Fruit fly (Drosophila melanogaster) whole organism, embryonic: ENCODE results near the gene eIF2Bepsilon.
A peak's percentile ranks its signal among the peaks of the same experiment; 100 is the strongest.

Experiments used
- BEAF-32 ChIP-seq: fragments of 200-800 bp; sonication (Bioruptor generic); optimal IDR thresholded peaks from 3 replicates; lab custom pipeline; 2017; ENCODE audit warnings: missing biosample characterization, missing genetic modification characterization, mild to moderate bottlenecking, moderate library complexity, missing genetic modification reagents
- Bdp1 ChIP-seq: fragments of 200-800 bp; sonication (Bioruptor generic); optimal IDR thresholded peaks from 3 replicates; lab custom pipeline; 2016; ENCODE audit warnings: missing biosample characterization, missing genetic modification characterization
- CG10267 ChIP-seq: fragments of 200-800 bp; sonication (Bioruptor generic); optimal IDR thresholded peaks from 2 replicates; lab custom pipeline; 2018; ENCODE audit warnings: missing biosample characterization, mild to moderate bottlenecking, missing genetic modification characterization, moderate library complexity
- CG10431 ChIP-seq: fragments of 200-800 bp; sonication (Bioruptor generic); optimal IDR thresholded peaks from 3 replicates; lab custom pipeline; 2018; ENCODE audit warnings: missing biosample characterization, mild to moderate bottlenecking, missing genetic modification characterization
- CG11695 ChIP-seq: fragments of 200-800 bp; sonication (Bioruptor generic); IDR thresholded peaks from 3 replicates; pipeline ENCODE4 v1.3.6; 2022; ENCODE audit warnings: missing biosample characterization, missing genetic modification characterization
- CG12391 ChIP-seq: fragments of 200-800 bp; sonication (Bioruptor generic); optimal IDR thresholded peaks from 3 replicates; lab custom pipeline; 2018; ENCODE audit warnings: missing biosample characterization, mild to moderate bottlenecking, missing genetic modification characterization, moderate library complexity
- CG13123 ChIP-seq: fragments of 200-800 bp; sonication (Bioruptor generic); optimal IDR thresholded peaks from 2 replicates; lab custom pipeline; 2016; ENCODE audit warnings: missing biosample characterization, missing genetic modification characterization
- CG13624 ChIP-seq: fragments of 200-800 bp; sonication (Bioruptor generic); optimal IDR thresholded peaks from 2 replicates; lab custom pipeline; 2016; ENCODE audit warnings: missing biosample characterization, missing genetic modification characterization
- CG15601 ChIP-seq: fragments of 200-800 bp; sonication (Bioruptor generic); optimal IDR thresholded peaks from 3 replicates; lab custom pipeline; 2019; ENCODE audit warnings: missing biosample characterization, mild to moderate bottlenecking, missing genetic modification characterization, moderate library complexity
- CG1603 ChIP-seq: fragments of 200-800 bp; sonication (Bioruptor generic); optimal IDR thresholded peaks from 2 replicates; lab custom pipeline; 2019; ENCODE audit warnings: missing biosample characterization, mild to moderate bottlenecking, missing genetic modification characterization, moderate library complexity
- CG3065 ChIP-seq: fragments of 200-800 bp; sonication (Bioruptor generic); optimal IDR thresholded peaks from 2 replicates; lab custom pipeline; 2016; ENCODE audit warnings: missing biosample characterization, missing genetic modification characterization
- CG31388 ChIP-seq: fragments of 200-800 bp; sonication (Bioruptor generic); optimal IDR thresholded peaks from 2 replicates; lab custom pipeline; 2016; ENCODE audit warnings: missing biosample characterization, missing genetic modification characterization
- CG7786 ChIP-seq: fragments of 200-800 bp; sonication (Bioruptor generic); optimal IDR thresholded peaks from 2 replicates; lab custom pipeline; 2016; ENCODE audit warnings: missing biosample characterization, missing genetic modification characterization
- CG7928 ChIP-seq: fragments of 200-800 bp; sonication (Bioruptor generic); optimal IDR thresholded peaks from 2 replicates; lab custom pipeline; 2017; ENCODE audit warnings: missing biosample characterization, mild to moderate bottlenecking, missing genetic modification characterization
- CG9817 ChIP-seq: fragments of 200-800 bp; sonication (Bioruptor generic); optimal IDR thresholded peaks from 2 replicates; lab custom pipeline; 2018; ENCODE audit warnings: missing biosample characterization, mild to moderate bottlenecking, missing genetic modification characterization, moderate library complexity
- CTCF ChIP-seq: fragments of 200-800 bp; sonication (Bioruptor generic); optimal IDR thresholded peaks from 2 replicates; lab custom pipeline; 2017; ENCODE audit warnings: missing biosample characterization, mild to moderate bottlenecking, missing genetic modification characterization, moderate library complexity
- CkIIα-i1 ChIP-seq: fragments of 200-800 bp; sonication (Bioruptor generic); IDR thresholded peaks from 2 replicates; pipeline ENCODE4 v1.3.6; 2022; ENCODE audit warnings: missing biosample characterization, missing genetic modification characterization
- D ChIP-seq, 2 experiments: fragments of 200-800 bp in 1 of 2; fragments of >200 bp in 1 of 2; sonication (Bioruptor generic) in 1 of 2; optimal IDR thresholded peaks; 2 replicates in 1 of 2; 3 replicates in 1 of 2; lab custom pipeline; 2017; ENCODE audit warnings: mild to moderate bottlenecking in 1 of 2, missing biosample characterization in 1 of 2, missing genetic modification characterization in 1 of 2, missing genetic modification reagents in 1 of 2
- Dip2 ChIP-seq: fragments of 200-800 bp; sonication (Bioruptor generic); IDR thresholded peaks from 2 replicates; pipeline ENCODE4 v1.3.6; 2022; ENCODE audit warnings: missing biosample characterization, missing genetic modification characterization
- Dll ChIP-seq: fragments of 200-800 bp; sonication (Bioruptor generic); IDR thresholded peaks from 4 replicates; pipeline ENCODE4 v1.3.6; 2022; ENCODE audit warnings: missing biosample characterization, missing genetic modification characterization; ENCODE audit not compliant: partially characterized antibody
- H15 ChIP-seq: fragments of 200-800 bp; sonication (Bioruptor generic); IDR thresholded peaks from 3 replicates; pipeline ENCODE4 v1.3.6; 2022; ENCODE audit warnings: missing biosample characterization, missing genetic modification characterization
- Jarid2 ChIP-seq: fragments of 200-800 bp; sonication (Bioruptor generic); optimal IDR thresholded peaks from 3 replicates; lab custom pipeline; 2017; ENCODE audit warnings: mild to moderate bottlenecking, missing biosample characterization, missing genetic modification reagents, missing genetic modification characterization
- Nf-YA ChIP-seq: fragments of 200-800 bp; sonication (Bioruptor generic); IDR thresholded peaks from 2 replicates; pipeline ENCODE4 v1.3.6; 2022; ENCODE audit warnings: missing biosample characterization, missing genetic modification characterization
- Oli ChIP-seq: fragments of 200-800 bp; sonication (Bioruptor generic); optimal IDR thresholded peaks from 2 replicates; lab custom pipeline; 2018; ENCODE audit warnings: missing biosample characterization, mild to moderate bottlenecking, missing genetic modification characterization, moderate library complexity
- Rfx ChIP-seq: fragments of 200-800 bp; sonication (Bioruptor generic); IDR thresholded peaks from 2 replicates; pipeline ENCODE4 v1.3.6; 2022; ENCODE audit warnings: missing biosample characterization, missing genetic modification characterization
- Spps ChIP-seq: fragments of 200-800 bp; sonication (Bioruptor generic); optimal IDR thresholded peaks from 2 replicates; lab custom pipeline; 2018; ENCODE audit warnings: missing biosample characterization, mild to moderate bottlenecking, missing genetic modification characterization
- Tbp ChIP-seq: fragments of >200 bp; optimal IDR thresholded peaks from 2 replicates; lab custom pipeline; 2018; ENCODE audit warnings: missing biosample characterization, missing genetic modification characterization
- Vsx1 ChIP-seq: fragments of 200-800 bp; sonication (Bioruptor generic); optimal IDR thresholded peaks from 2 replicates; lab custom pipeline; 2017; ENCODE audit warnings: missing biosample characterization, mild to moderate bottlenecking, missing genetic modification characterization, missing genetic modification reagents
- ara ChIP-seq: fragments of 200-800 bp; sonication (Bioruptor generic); IDR thresholded peaks from 2 replicates; pipeline ENCODE4 v1.3.6; 2022; ENCODE audit warnings: missing biosample characterization, missing genetic modification characterization
- ato ChIP-seq: fragments of 200-800 bp; sonication (Bioruptor generic); IDR thresholded peaks from 2 replicates; pipeline ENCODE4 v1.3.6; 2022; ENCODE audit warnings: missing biosample characterization, missing genetic modification characterization; ENCODE audit not compliant: partially characterized antibody
- chn ChIP-seq: fragments of 200-800 bp; sonication (Bioruptor generic); optimal IDR thresholded peaks from 2 replicates; lab custom pipeline; 2016; ENCODE audit warnings: missing biosample characterization, missing genetic modification characterization
- corto ChIP-seq: fragments of 200-800 bp; sonication (Bioruptor generic); optimal IDR thresholded peaks from 2 replicates; lab custom pipeline; 2016; ENCODE audit warnings: missing biosample characterization, mild to moderate bottlenecking, missing genetic modification characterization, moderate library complexity
- dmrt11E ChIP-seq: fragments of 200-800 bp; sonication (Bioruptor generic); optimal IDR thresholded peaks from 3 replicates; lab custom pipeline; 2018; ENCODE audit warnings: missing biosample characterization, mild to moderate bottlenecking, missing genetic modification characterization, moderate library complexity
- ems ChIP-seq: fragments of 200-800 bp; sonication (Bioruptor generic); optimal IDR thresholded peaks from 3 replicates; lab custom pipeline; 2016; ENCODE audit warnings: missing biosample characterization, missing genetic modification characterization
- esg ChIP-seq: fragments of 200-800 bp; sonication (Bioruptor generic); conservative IDR thresholded peaks from 2 replicates; pipeline ENCODE4 v1.3.6; 2022; ENCODE audit warnings: missing biosample characterization, missing genetic modification characterization
- fd96Cb ChIP-seq: fragments of 200-800 bp; sonication (Bioruptor generic); optimal IDR thresholded peaks from 2 replicates; lab custom pipeline; 2018; ENCODE audit warnings: missing biosample characterization, mild to moderate bottlenecking, missing genetic modification characterization, moderate library complexity
- gcm2 ChIP-seq: fragments of 200-800 bp; sonication (Bioruptor generic); optimal IDR thresholded peaks from 2 replicates; lab custom pipeline; 2016; ENCODE audit warnings: missing biosample characterization, missing genetic modification characterization
- hb ChIP-seq: fragments of 200-800 bp; sonication (Bioruptor generic); IDR thresholded peaks from 3 replicates; pipeline ENCODE4 v1.3.6; 2022; ENCODE audit warnings: missing biosample characterization, missing genetic modification characterization; ENCODE audit not compliant: partially characterized antibody
- ind ChIP-seq: fragments of 200-800 bp; sonication (Bioruptor generic); optimal IDR thresholded peaks from 3 replicates; lab custom pipeline; 2016; ENCODE audit warnings: missing biosample characterization, missing genetic modification characterization
- klu ChIP-seq: fragments of 200-800 bp; sonication (Bioruptor generic); IDR thresholded peaks from 2 replicates; pipeline ENCODE4 v1.3.6; 2022; ENCODE audit warnings: missing biosample characterization, missing genetic modification characterization
- ro ChIP-seq: fragments of 200-800 bp; sonication (Bioruptor generic); IDR thresholded peaks from 2 replicates; pipeline ENCODE4 v1.3.6; 2022; ENCODE audit warnings: missing biosample characterization, missing genetic modification characterization
- sc ChIP-seq, 3 experiments: fragments of >200 bp in 2 of 3; fragments of 200-800 bp in 1 of 3; sonication (Bioruptor generic) in 1 of 3; optimal IDR thresholded peaks; 2 replicates in 2 of 3; 3 replicates in 1 of 3; lab custom pipeline; 2017; ENCODE audit warnings: mild to moderate bottlenecking in 1 of 3, missing biosample characterization in 1 of 3, missing genetic modification characterization in 1 of 3, missing genetic modification reagents in 1 of 3
- sens-2 ChIP-seq: fragments of 200-800 bp; sonication (Bioruptor generic); IDR thresholded peaks from 2 replicates; pipeline ENCODE4 v1.3.6; 2022; ENCODE audit warnings: missing biosample characterization, missing genetic modification characterization
- seq ChIP-seq: fragments of 200-800 bp; sonication (Bioruptor generic); IDR thresholded peaks from 2 replicates; pipeline ENCODE4 v1.3.6; 2022; ENCODE audit warnings: missing biosample characterization, missing genetic modification characterization
- sisA ChIP-seq: fragments of 200-800 bp; sonication (Bioruptor generic); IDR thresholded peaks from 2 replicates; pipeline ENCODE4 v1.3.6; 2022; ENCODE audit warnings: missing biosample characterization, missing genetic modification characterization
- sna ChIP-seq: fragments of 200-800 bp; sonication (Bioruptor generic); IDR thresholded peaks from 2 replicates; pipeline ENCODE4 v1.3.6; 2022; ENCODE audit warnings: missing biosample characterization, missing genetic modification characterization; ENCODE audit not compliant: partially characterized antibody
- tll ChIP-seq, 2 experiments: fragments of 200-800 bp in 1 of 2; fragments of >200 bp in 1 of 2; sonication (Bioruptor generic) in 1 of 2; optimal IDR thresholded peaks; 2 replicates each; lab custom pipeline; 2017 to 2019; ENCODE audit warnings: missing biosample characterization in 2 of 2, missing genetic modification characterization in 2 of 2, mild to moderate bottlenecking in 1 of 2, moderate library complexity in 1 of 2
- tup ChIP-seq: fragments of 200-800 bp; sonication (Bioruptor generic); optimal IDR thresholded peaks from 2 replicates; lab custom pipeline; 2016; ENCODE audit warnings: missing biosample characterization, mild to moderate bottlenecking, missing genetic modification characterization, moderate library complexity

Gene eIF2Bepsilon

dm6 chrX:1968581-1969258, 46.0 kb upstream of the eIF2Bepsilon start (continued):
- peak; percentile 70 for TF ChIP-seq sisA (GFP tag; lab: Robert Waterston, UW)
- no peak for TF ChIP-seq klu (GFP tag; lab: Robert Waterston, UW)
- TF ChIP-seq D (optimal IDR thresholded peaks at IDR 0.05; lab: Kevin White, UChicago) = no peak
- TF ChIP-seq D (GFP tag; optimal IDR thresholded peaks at IDR 0.05; lab: Kevin White, UChicago) = peak; percentile 73
- TF ChIP-seq CkIIα-i1 = no peak
- no peak for TF ChIP-seq CG3065 (GFP tag; lab: Kevin White, UChicago)
- peak; percentile 59; the same call in 1 of the 2 replicates for TF ChIP-seq seq (GFP tag; lab: Robert Waterston, UW)
- TF ChIP-seq CG15601 (tag; lab: Kevin White, UChicago) = peak; percentile 73
- TF ChIP-seq Dll (GFP tag; lab: Robert Waterston, UW) = no peak
- TF ChIP-seq CG10431 = peak; percentile 25
- TF ChIP-seq Oli (tag; lab: Kevin White, UChicago) = peak; percentile 80
- TF ChIP-seq sna (GFP tag; lab: Robert Waterston, UW) = no peak
- TF ChIP-seq Nf-YA (GFP tag; lab: Robert Waterston, UW) = 0 out of 2 replicates have a peak, but pooled peaks have one; percentile 37
- no peak for TF ChIP-seq Dip2 (GFP tag; lab: Robert Waterston, UW)
- TF ChIP-seq CG7786 = no peak
- TF ChIP-seq esg (GFP tag; lab: Robert Waterston, UW) = peak; percentile 62
- TF ChIP-seq H15 (GFP tag; lab: Robert Waterston, UW) = peak; percentile 22; the same call in 1 of the 3 replicates
- TF ChIP-seq Tbp (GFP tag; lab: Kevin White, UChicago) = no peak
- TF ChIP-seq Bdp1 (GFP tag; lab: Kevin White, UChicago) = no peak
- TF ChIP-seq CG31388 = no peak
- TF ChIP-seq fd96Cb (tag; lab: Kevin White, UChicago) = peak; percentile 78
- TF ChIP-seq BEAF-32 = no peak
- TF ChIP-seq CG12391 (tag; lab: Kevin White, UChicago) = peak; percentile 57
- TF ChIP-seq sens-2 (GFP tag; lab: Robert Waterston, UW) = peak; percentile 48; the same call in 1 of the 2 replicates
- TF ChIP-seq CG10267 (tag; lab: Kevin White, UChicago) = peak; percentile 18
- TF ChIP-seq ro = peak; percentile 28; the same call in 1 of the 2 replicates
- peak; percentile 89 for TF ChIP-seq CG1603
- peak; percentile 53; the same call in 1 of the 2 replicates for TF ChIP-seq ara (GFP tag; lab: Robert Waterston, UW)
- no peak for TF ChIP-seq tup (GFP tag; lab: Kevin White, UChicago)
- peak; percentile 61 for TF ChIP-seq ind (GFP tag; lab: Kevin White, UChicago)
- TF ChIP-seq CG11695 (GFP tag; lab: Robert Waterston, UW) = peak; percentile 57; the same call in 1 of the 3 replicates
- TF ChIP-seq CG7928 (GFP tag; lab: Kevin White, UChicago) = no peak
- TF ChIP-seq corto (GFP tag; lab: Kevin White, UChicago) = no peak
- TF ChIP-seq Vsx1 = no peak
- TF ChIP-seq Rfx (GFP tag; lab: Robert Waterston, UW) = no peak
- peak; percentile 0 for TF ChIP-seq Spps
- TF ChIP-seq hb (GFP tag; lab: Robert Waterston, UW) = no peak
- TF ChIP-seq sc (optimal IDR thresholded peaks at IDR 0.05; lab: Kevin White, UChicago) = no peak
- peak; percentile 32 for TF ChIP-seq sc (GFP tag; optimal IDR thresholded peaks at IDR 0.05; lab: Kevin White, UChicago)
- TF ChIP-seq CG9817 (tag; lab: Kevin White, UChicago) = peak; percentile 15
- TF ChIP-seq CG13624 (GFP tag; lab: Kevin White, UChicago) = no peak
- TF ChIP-seq tll (GFP tag; optimal IDR thresholded peaks at IDR 0.05; lab: Kevin White, UChicago) = no peak
- peak; percentile 26 for TF ChIP-seq Jarid2
- no peak for TF ChIP-seq ato (GFP tag; lab: Robert Waterston, UW)
- TF ChIP-seq dmrt11E (tag; lab: Kevin White, UChicago) = no peak
- TF ChIP-seq CG13123 (GFP tag; lab: Kevin White, UChicago) = no peak
- TF ChIP-seq CTCF (GFP tag; lab: Kevin White, UChicago) = peak; percentile 11
- no peak for TF ChIP-seq gcm2
- TF ChIP-seq ems (GFP tag; lab: Kevin White, UChicago) = no peak
- TF ChIP-seq chn (GFP tag; lab: Kevin White, UChicago) = peak; percentile 22
